Worm (Caenorhabditis elegans) whole organism, L2 larva: ENCODE results near the gene ceh-83.
"Not testable (repeated sequence)": the region's sequence is repeated elsewhere in the genome, so short reads cannot be mapped to it uniquely, and the experiment has no call there.

Source experiments
- C34F6.9 ChIP-seq: fragments of 150-350 bp; optimal IDR thresholded peaks from 2 replicates; lab custom pipeline; 2014; ENCODE audit warnings: missing biosample characterization, missing genetic modification characterization
- F13H6.1 ChIP-seq: sonication (generic microtip); optimal IDR thresholded peaks from 2 replicates; lab custom pipeline; 2016; ENCODE audit warnings: missing genetic modification characterization, missing compliant biosample characterization
- R02D3.7 ChIP-seq: fragments of 150-350 bp; optimal IDR thresholded peaks from 2 replicates; lab custom pipeline; 2014; ENCODE audit warnings: missing biosample characterization, missing genetic modification characterization
- Y55F3AM.14 ChIP-seq: fragments of 200-800 bp; sonication (Bioruptor generic); optimal IDR thresholded peaks from 2 replicates; lab custom pipeline; 2018; ENCODE audit warnings: mild to moderate bottlenecking, missing genetic modification characterization, missing compliant biosample characterization
- ZK546.5 ChIP-seq: sonication (generic microtip); optimal IDR thresholded peaks from 2 replicates; lab custom pipeline; 2017; ENCODE audit warnings: missing biosample characterization, missing genetic modification characterization
- aly-2 ChIP-seq: fragments of 150-350 bp; optimal IDR thresholded peaks from 2 replicates; lab custom pipeline; 2014; ENCODE audit warnings: missing biosample characterization, missing genetic modification characterization
- ceh-16 ChIP-seq: fragments of 150-350 bp; optimal IDR thresholded peaks from 2 replicates; lab custom pipeline; 2014; ENCODE audit warnings: missing biosample characterization, missing genetic modification characterization
- ceh-82 ChIP-seq: fragments of 150-350 bp; optimal IDR thresholded peaks from 2 replicates; lab custom pipeline; 2014; ENCODE audit warnings: missing biosample characterization, missing genetic modification characterization
- crh-2 ChIP-seq: sonication (generic microtip); optimal IDR thresholded peaks from 2 replicates; lab custom pipeline; 2017; ENCODE audit warnings: missing biosample characterization, missing genetic modification characterization
- dmd-4 ChIP-seq: sonication (generic microtip); optimal IDR thresholded peaks from 2 replicates; lab custom pipeline; 2017; ENCODE audit warnings: missing biosample characterization, missing genetic modification characterization
- elt-1 ChIP-seq: fragments of 150-350 bp; optimal IDR thresholded peaks from 2 replicates; lab custom pipeline; 2014; ENCODE audit warnings: missing biosample characterization, missing genetic modification characterization
- elt-3 ChIP-seq: sonication (generic microtip); optimal IDR thresholded peaks from 2 replicates; lab custom pipeline; 2017; ENCODE audit warnings: missing biosample characterization, missing genetic modification characterization
- fos-1 ChIP-seq: fragments of 150-350 bp; optimal IDR thresholded peaks from 2 replicates; lab custom pipeline; 2014; ENCODE audit warnings: missing biosample characterization, missing genetic modification characterization
- gmeb-1 ChIP-seq: fragments of 150-350 bp; optimal IDR thresholded peaks from 2 replicates; lab custom pipeline; 2014; ENCODE audit warnings: missing biosample characterization, missing genetic modification characterization
- lin-13 ChIP-seq: fragments of 150-350 bp; optimal IDR thresholded peaks from 2 replicates; lab custom pipeline; 2014; ENCODE audit warnings: missing biosample characterization, missing genetic modification reagents, missing genetic modification characterization
- lsy-2 ChIP-seq, 2 experiments: fragments of 150-350 bp in 1 of 2; sonication (generic microtip) in 1 of 2; optimal IDR thresholded peaks; 2 replicates each; lab custom pipeline; 2014 to 2017; ENCODE audit warnings: missing biosample characterization in 2 of 2, missing genetic modification characterization in 2 of 2
- mab-5 ChIP-seq: fragments of 150-350 bp; optimal IDR thresholded peaks from 2 replicates; lab custom pipeline; 2014; ENCODE audit warnings: missing biosample characterization, missing genetic modification characterization
- mdl-1 ChIP-seq, 2 experiments: fragments of 150-350 bp in 1 of 2; sonication (generic microtip) in 1 of 2; optimal IDR thresholded peaks; 2 replicates each; lab custom pipeline; 2017; ENCODE audit warnings: missing biosample characterization in 2 of 2, missing genetic modification characterization in 2 of 2
- nhr-10 ChIP-seq: sonication (generic microtip); optimal IDR thresholded peaks from 2 replicates; lab custom pipeline; 2017; ENCODE audit warnings: missing biosample characterization, missing genetic modification characterization
- nhr-11 ChIP-seq: fragments of 150-350 bp; optimal IDR thresholded peaks from 2 replicates; lab custom pipeline; 2014; ENCODE audit warnings: missing biosample characterization, missing genetic modification characterization
- nhr-12 ChIP-seq: fragments of 150-350 bp; optimal IDR thresholded peaks from 2 replicates; lab custom pipeline; 2014; ENCODE audit warnings: missing biosample characterization, missing genetic modification characterization
- nhr-129 ChIP-seq: fragments of 150-350 bp; optimal IDR thresholded peaks from 2 replicates; lab custom pipeline; 2014; ENCODE audit warnings: missing biosample characterization, missing genetic modification characterization
- nhr-77 ChIP-seq: fragments of 150-350 bp; optimal IDR thresholded peaks from 2 replicates; lab custom pipeline; 2014; ENCODE audit warnings: missing biosample characterization, missing genetic modification characterization
- sem-4 ChIP-seq: fragments of 150-350 bp; optimal IDR thresholded peaks from 2 replicates; lab custom pipeline; 2014; ENCODE audit warnings: missing biosample characterization, missing genetic modification reagents, missing genetic modification characterization
- skn-1 ChIP-seq: sonication (generic microtip); optimal IDR thresholded peaks from 2 replicates; lab custom pipeline; 2017; ENCODE audit warnings: missing biosample characterization, missing genetic modification characterization
- sma-3 ChIP-seq: sonication (generic microtip); optimal IDR thresholded peaks from 2 replicates; lab custom pipeline; 2016; ENCODE audit warnings: missing genetic modification reagents, missing genetic modification characterization, missing compliant biosample characterization
- sma-9 ChIP-seq, 2 experiments: fragments of 150-350 bp in 1 of 2; sonication (generic microtip) in 1 of 2; optimal IDR thresholded peaks; 2 replicates each; lab custom pipeline; 2014 to 2016; ENCODE audit warnings: missing genetic modification characterization in 2 of 2, mild to moderate bottlenecking in 1 of 2, missing biosample characterization in 1 of 2, missing compliant biosample characterization in 1 of 2, missing genetic modification reagents in 1 of 2, moderate library complexity in 1 of 2
- snpc-4 ChIP-seq: fragments of 150-350 bp; optimal IDR thresholded peaks from 2 replicates; lab custom pipeline; 2014; ENCODE audit warnings: missing biosample characterization, missing genetic modification characterization
- unc-55 ChIP-seq: fragments of 150-350 bp; sonication (generic microtip); optimal IDR thresholded peaks from 3 replicates; lab custom pipeline; 2014; ENCODE audit warnings: missing biosample characterization, missing genetic modification reagents, missing genetic modification characterization
- ztf-1 ChIP-seq: fragments of 200-800 bp; sonication (Bioruptor generic); conservative IDR thresholded peaks from 2 replicates; pipeline ENCODE4 v1.3.6; 2022; ENCODE audit warnings: missing genetic modification characterization, missing compliant biosample characterization
- ztf-11 ChIP-seq: sonication (generic microtip); optimal IDR thresholded peaks from 2 replicates; lab custom pipeline; 2017; ENCODE audit warnings: missing biosample characterization, missing genetic modification characterization
- ztf-4 ChIP-seq: fragments of 150-350 bp; optimal IDR thresholded peaks from 2 replicates; lab custom pipeline; 2014; ENCODE audit warnings: missing biosample characterization, missing genetic modification characterization

The ceh-83 gene

DNA sequence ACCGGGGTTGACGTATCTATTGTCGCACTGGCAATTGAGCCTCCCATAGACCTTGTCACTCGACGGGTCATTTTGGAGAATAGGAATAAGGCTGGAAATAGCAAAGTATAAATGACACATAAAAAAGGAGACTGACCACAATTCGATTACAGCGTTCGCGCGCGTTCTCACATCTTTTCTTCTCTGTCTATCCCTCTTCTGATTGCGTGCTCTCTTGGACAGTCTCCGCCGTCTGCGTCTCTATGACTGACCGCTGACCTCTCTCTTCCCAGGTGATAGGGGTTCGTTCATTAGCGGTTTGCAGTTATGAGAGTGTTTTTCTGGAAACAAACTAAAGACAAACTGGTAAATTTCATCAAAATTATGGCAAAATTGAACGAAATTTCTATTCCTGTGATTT, at the start of gene ceh-83:
ceh-83 (minus strand) TSS at position 181 of the 400 bp plus-strand sequence.
- peak; percentile 49 for TF ChIP-seq fos-1 (tag; lab: Kevin White, UChicago)
- TF ChIP-seq aly-2 (tag; lab: Kevin White, UChicago): no peak

DNA sequence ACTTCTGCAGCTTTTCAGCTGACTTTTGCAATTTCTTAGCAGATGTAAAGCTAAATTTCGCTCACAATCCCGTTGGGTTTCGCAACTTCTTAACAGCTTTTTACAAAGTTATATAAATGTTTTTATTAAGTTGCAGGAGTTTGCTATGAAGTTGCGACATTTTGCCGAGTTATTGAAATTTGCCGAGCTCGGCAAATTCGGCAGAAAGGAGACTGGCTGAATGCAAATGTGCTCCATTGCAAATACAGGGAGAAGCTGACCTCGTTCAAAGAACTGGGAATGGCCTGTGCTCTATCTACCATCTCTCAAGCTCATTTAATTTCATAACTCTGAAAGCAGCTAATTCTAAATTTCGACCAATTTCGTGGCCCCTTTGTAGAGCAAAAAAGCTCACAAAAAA, 48.5 kb upstream of the ceh-83 start, which contains the start of gene C08F1.11:
C08F1.11 (minus strand) TSS at position 101 of the 400 bp plus-strand sequence.
- TF ChIP-seq R02D3.7 (no peak), unc-55 (no peak), nhr-77 (tag; lab: Kevin White, UChicago) (no peak), mdl-1 (tag; optimal IDR thresholded peaks at IDR 0.05; lab: Kevin White, UChicago) (no peak), elt-3 (tag; lab: Kevin White, UChicago) (no peak), elt-1 (tag; lab: Kevin White, UChicago) (no peak)
- TF ChIP-seq, all 48 proteins: peak for 0

DNA sequence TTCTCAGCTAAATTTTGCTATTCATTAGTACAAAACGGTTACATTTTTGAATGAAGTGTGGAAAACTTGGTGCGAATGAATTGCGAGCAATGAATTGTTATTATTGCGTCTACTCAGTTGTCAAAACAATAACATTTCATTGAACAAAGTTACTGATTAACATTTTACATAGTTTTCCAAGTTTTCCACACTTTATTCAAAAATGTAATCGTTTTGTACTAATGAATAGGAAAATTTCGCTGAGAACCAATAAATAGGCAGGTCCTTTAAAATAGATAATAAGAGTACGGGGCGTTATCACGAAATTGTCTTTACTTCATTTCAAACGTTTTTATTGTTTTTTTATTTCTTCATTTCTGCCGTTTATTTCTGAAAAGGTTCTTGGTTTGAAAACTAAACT, 46.1 kb upstream of the ceh-83 start, which contains the start of gene math-4:
math-4 (minus strand) TSS at position 101 of the 400 bp plus-strand sequence.
- TF ChIP-seq C34F6.9 (tag; lab: Kevin White, UChicago): no peak
- no peak for TF ChIP-seq mab-5

DNA sequence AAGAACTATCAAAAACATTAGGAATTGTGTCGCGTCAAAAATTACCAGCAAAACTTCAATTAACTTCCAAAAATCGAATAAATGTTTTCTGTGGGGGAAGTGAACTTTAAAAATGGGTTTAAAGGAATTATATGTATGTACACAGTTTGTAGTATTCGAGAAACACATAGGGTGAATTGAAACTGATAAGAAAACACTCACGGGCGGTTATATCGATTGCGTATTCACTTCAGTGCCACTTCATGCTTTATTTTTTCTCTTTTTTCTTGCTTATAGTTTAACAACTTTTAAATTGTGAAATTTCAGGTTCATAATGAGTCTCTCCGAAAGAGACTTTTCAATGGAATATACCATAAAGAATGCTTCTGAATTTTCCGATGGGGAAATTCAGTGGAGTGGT, 38.9 kb upstream of the ceh-83 start, which contains the start of gene F36H5.14:
F36H5.14 (plus strand) TSS at position 301 of the 400 bp plus-strand sequence.
- TF ChIP-seq sma-9 (GFP tag; optimal IDR thresholded peaks at IDR 0.05; lab: Kevin White, UChicago); sma-9 (tag; optimal IDR thresholded peaks at IDR 0.05; lab: Kevin White, UChicago); mab-5; F13H6.1 (tag; lab: Kevin White, UChicago): not testable (repeated sequence)

DNA sequence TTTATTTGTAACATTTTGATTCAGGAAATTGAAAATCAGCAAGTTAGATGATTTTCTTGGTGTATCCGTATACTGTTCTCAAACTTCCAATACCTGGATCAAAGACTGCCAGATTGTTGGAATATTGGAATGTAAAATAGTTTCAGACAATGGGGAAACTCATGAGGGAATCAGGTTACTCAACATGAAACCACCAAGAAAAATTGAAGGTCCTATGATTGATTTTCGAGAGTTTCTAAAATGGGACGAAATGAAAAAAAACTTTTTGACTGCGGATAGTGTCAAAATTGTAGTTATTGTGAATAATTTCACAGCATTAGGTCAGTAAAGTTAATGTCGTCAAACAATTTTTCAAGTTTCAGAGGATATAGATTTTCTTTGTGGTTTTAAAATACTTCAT, 35.5 kb upstream of the ceh-83 start, which contains the start of gene math-3:
math-3 (plus strand) TSS at position 301 of the 400 bp plus-strand sequence.
- no peak for TF ChIP-seq snpc-4 (tag; lab: Kevin White, UChicago)
- no peak for TF ChIP-seq mab-5
- no peak for TF ChIP-seq nhr-11 (tag; lab: Kevin White, UChicago)
- no peak for TF ChIP-seq gmeb-1 (tag; lab: Kevin White, UChicago)
- TF ChIP-seq C34F6.9 (tag; lab: Kevin White, UChicago): no peak
- TF ChIP-seq lsy-2 (tag; optimal IDR thresholded peaks at IDR 0.05; lab: Kevin White, UChicago): no peak
- TF ChIP-seq ztf-4 (tag; lab: Kevin White, UChicago): no peak
- no peak for TF ChIP-seq nhr-77 (tag; lab: Kevin White, UChicago)
- TF ChIP-seq sem-4 (tag; lab: Kevin White, UChicago): no peak
- TF ChIP-seq F13H6.1 (tag; lab: Kevin White, UChicago): no peak
- no peak for TF ChIP-seq lin-13 (GFP tag; lab: Kevin White, UChicago)
- no peak for TF ChIP-seq crh-2 (tag; lab: Kevin White, UChicago)
- no peak for TF ChIP-seq elt-1 (tag; lab: Kevin White, UChicago)
- no peak for TF ChIP-seq sma-9 (GFP tag; optimal IDR thresholded peaks at IDR 0.05; lab: Kevin White, UChicago)
- no peak for TF ChIP-seq sma-9 (tag; optimal IDR thresholded peaks at IDR 0.05; lab: Kevin White, UChicago)
- TF ChIP-seq Y55F3AM.14: no peak
- TF ChIP-seq ZK546.5 (tag; lab: Kevin White, UChicago): no peak

DNA sequence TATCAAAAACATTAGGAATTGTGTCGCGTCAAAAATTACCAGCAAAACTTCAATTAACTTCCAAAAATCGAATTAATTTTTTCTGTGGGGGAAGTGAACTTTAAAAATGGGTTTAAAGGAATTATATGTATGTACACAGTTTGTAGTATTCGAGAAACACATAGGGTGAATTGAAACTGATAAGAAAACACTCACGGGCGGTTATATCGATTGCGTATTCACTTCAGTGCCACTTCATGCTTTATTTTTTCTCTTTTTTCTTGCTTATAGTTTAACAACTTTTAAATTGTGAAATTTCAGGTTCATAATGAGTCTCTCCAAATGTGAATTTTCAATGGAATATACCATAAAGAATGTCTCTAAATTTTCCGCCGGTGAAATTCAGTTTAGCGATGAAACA, 35.0 kb upstream of the ceh-83 start, which contains the start of gene math-26:
math-26 (plus strand) TSS at position 301 of the 400 bp plus-strand sequence.
- TF ChIP-seq nhr-129 (tag; lab: Kevin White, UChicago); nhr-12 (tag; lab: Kevin White, UChicago); mab-5: not testable (repeated sequence)

DNA sequence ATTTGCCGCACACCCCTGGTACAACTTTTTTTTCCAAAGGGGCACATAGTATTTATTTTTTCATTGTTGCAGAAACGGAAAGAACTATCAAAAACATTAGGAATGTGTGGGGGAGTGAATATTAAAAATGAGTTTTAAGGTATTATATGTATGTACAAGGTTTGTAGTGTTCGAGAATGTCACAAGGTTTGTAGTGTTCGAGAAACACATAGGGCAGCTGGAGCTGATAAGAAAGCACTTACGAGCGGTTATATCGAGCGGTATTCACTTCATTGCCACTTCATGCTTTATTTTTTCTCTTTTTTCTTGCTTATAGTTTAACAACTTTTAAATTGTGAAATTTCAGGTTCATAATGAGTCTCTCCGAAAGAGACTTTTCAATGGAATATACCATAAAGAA, 31.1 kb upstream of the ceh-83 start:
- TF ChIP-seq fos-1 (tag; lab: Kevin White, UChicago): peak; percentile 34

DNA sequence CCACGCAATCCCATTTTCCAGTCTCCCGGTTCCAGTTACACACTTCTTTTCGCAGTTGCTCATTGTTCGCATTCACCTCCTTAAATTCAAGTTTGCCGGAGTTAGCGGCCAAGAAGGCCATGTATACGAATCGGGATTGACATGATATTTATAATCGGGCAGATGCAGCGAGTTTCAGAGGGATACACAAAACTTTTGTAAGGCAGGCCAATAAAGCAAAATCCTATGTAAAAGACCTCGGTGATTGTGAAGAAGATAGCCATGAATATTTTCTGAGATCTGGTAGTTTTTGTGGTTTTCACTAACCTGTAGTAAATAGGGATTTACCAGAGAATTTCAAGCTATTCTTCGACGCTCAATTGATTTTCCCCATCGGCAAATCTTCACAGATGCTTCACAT, 30.4 kb upstream of the ceh-83 start:
- TF ChIP-seq nhr-11 (tag; lab: Kevin White, UChicago): no peak
- no peak for TF ChIP-seq skn-1 (tag; lab: Kevin White, UChicago)
- TF ChIP-seq dmd-4: no peak
- TF ChIP-seq fos-1 (tag; lab: Kevin White, UChicago): no peak
- TF ChIP-seq nhr-129 (tag; lab: Kevin White, UChicago): no peak
- TF ChIP-seq ceh-82 (tag; lab: Kevin White, UChicago): no peak
- no peak for TF ChIP-seq ceh-16 (tag; lab: Kevin White, UChicago)
- TF ChIP-seq sma-3 (GFP tag; lab: Kevin White, UChicago): no peak
- no peak for TF ChIP-seq nhr-10
- no peak for TF ChIP-seq ztf-1 (GFP tag; lab: Robert Waterston, UW)
- no peak for TF ChIP-seq ztf-11 (tag; lab: Kevin White, UChicago)
- no peak for TF ChIP-seq snpc-4 (tag; lab: Kevin White, UChicago)
- no peak for TF ChIP-seq mdl-1 (tag; optimal IDR thresholded peaks at IDR 0.05; lab: Kevin White, UChicago)
